Worm (Caenorhabditis elegans) whole organism, L1 larva: Measurements from ENCODE around the gene Y113G7B.11.

ENCODE experiments used
- C16A3.4 ChIP-seq: fragments of 150-350 bp; optimal IDR thresholded peaks from 2 replicates; lab custom pipeline; 2014; ENCODE audit warnings: missing biosample characterization, missing genetic modification characterization
- ama-1 ChIP-seq: fragments of 150-350 bp; optimal IDR thresholded peaks from 2 replicates; lab custom pipeline; 2014
- blmp-1 ChIP-seq: fragments of 150-350 bp; optimal IDR thresholded peaks from 2 replicates; lab custom pipeline; 2014; ENCODE audit warnings: missing biosample characterization, missing genetic modification characterization
- ceh-63 ChIP-seq: fragments of 200-800 bp; sonication (Bioruptor generic); optimal IDR thresholded peaks from 2 replicates; lab custom pipeline; 2018; ENCODE audit warnings: mild to moderate bottlenecking, missing genetic modification characterization, missing compliant biosample characterization
- dpl-1 ChIP-seq, 3 experiments: fragments of 150-350 bp in 2 of 3; sonication (generic microtip) in 1 of 3; optimal IDR thresholded peaks; 2 replicates each; lab custom pipeline; 2014 to 2017; ENCODE audit warnings: missing biosample characterization in 3 of 3, missing genetic modification characterization in 3 of 3, missing genetic modification reagents in 3 of 3
- efl-1 ChIP-seq, 4 experiments: fragments of 150-350 bp; optimal IDR thresholded peaks in 3 of 4; peaks in 1 of 4; 1 replicate in 1 of 4; 2 replicates in 3 of 4; lab custom pipeline; 2014; ENCODE audit warnings: missing biosample characterization in 2 of 4, missing genetic modification characterization in 2 of 4, missing genetic modification reagents in 2 of 4
- elt-2 ChIP-seq: sonication (generic microtip); optimal IDR thresholded peaks from 2 replicates; lab custom pipeline; 2016; ENCODE audit warnings: missing genetic modification characterization, mild to moderate bottlenecking, inconsistent platforms, missing compliant biosample characterization, missing genetic modification reagents
- ets-5 ChIP-seq: fragments of 200-800 bp; sonication (Bioruptor generic); IDR thresholded peaks from 2 replicates; pipeline ENCODE4 v1.3.6; 2022; ENCODE audit warnings: missing genetic modification characterization, missing compliant biosample characterization
- grh-1 ChIP-seq: fragments of 200-800 bp; sonication (Bioruptor generic); IDR thresholded peaks from 2 replicates; pipeline ENCODE4 v1.3.6; 2022; ENCODE audit warnings: missing genetic modification reagents, missing genetic modification characterization, missing compliant biosample characterization
- irx-1 ChIP-seq: sonication (generic microtip); optimal IDR thresholded peaks from 2 replicates; lab custom pipeline; 2016; ENCODE audit warnings: missing genetic modification characterization, missing compliant biosample characterization
- jun-1 ChIP-seq: fragments of 150-350 bp; optimal IDR thresholded peaks from 2 replicates; lab custom pipeline; 2014; ENCODE audit warnings: missing biosample characterization, missing genetic modification reagents, missing genetic modification characterization
- lin-15B ChIP-seq: fragments of 150-350 bp; sonication (generic microtip); optimal IDR thresholded peaks from 3 replicates; lab custom pipeline; 2014; ENCODE audit warnings: missing biosample characterization, missing genetic modification characterization
- lin-35 ChIP-seq, 2 experiments: fragments of 150-350 bp; optimal IDR thresholded peaks; 2 replicates each; lab custom pipeline; 2014; ENCODE audit warnings: missing biosample characterization in 2 of 2, missing genetic modification characterization in 2 of 2, missing genetic modification reagents in 2 of 2
- lir-3 ChIP-seq: sonication (generic microtip); optimal IDR thresholded peaks from 2 replicates; lab custom pipeline; 2016; ENCODE audit warnings: mild to moderate bottlenecking, missing genetic modification characterization, moderate library complexity, missing compliant biosample characterization; ENCODE audit not compliant: poor library complexity
- mab-9 ChIP-seq: fragments of 200-800 bp; sonication (Bioruptor generic); IDR thresholded peaks from 2 replicates; pipeline ENCODE4 v1.3.6; 2022; ENCODE audit warnings: missing genetic modification reagents, missing genetic modification characterization, missing compliant biosample characterization
- mep-1 ChIP-seq: fragments of 150-350 bp; optimal IDR thresholded peaks from 2 replicates; lab custom pipeline; 2014; ENCODE audit warnings: missing biosample characterization, missing genetic modification characterization
- nhr-19 ChIP-seq: fragments of 200-800 bp; sonication (Bioruptor generic); conservative IDR thresholded peaks from 2 replicates; pipeline ENCODE4 v1.3.6; 2022; ENCODE audit warnings: missing genetic modification characterization, missing compliant biosample characterization
- nhr-20 ChIP-seq: sonication (generic microtip); optimal IDR thresholded peaks from 2 replicates; lab custom pipeline; 2016; ENCODE audit warnings: mild to moderate bottlenecking, missing genetic modification characterization, missing compliant biosample characterization
- nhr-71 ChIP-seq: sonication (generic microtip); optimal IDR thresholded peaks from 2 replicates; lab custom pipeline; 2016; ENCODE audit warnings: mild to moderate bottlenecking, missing genetic modification characterization, moderate library complexity, missing compliant biosample characterization
- nhr-90 ChIP-seq: sonication (generic microtip); optimal IDR thresholded peaks from 2 replicates; lab custom pipeline; 2016; ENCODE audit warnings: mild to moderate bottlenecking, missing genetic modification characterization, missing compliant biosample characterization; ENCODE audit not compliant: poor library complexity
- pax-3 ChIP-seq: fragments of 200-800 bp; sonication (Bioruptor generic); optimal IDR thresholded peaks from 2 replicates; lab custom pipeline; 2018; ENCODE audit warnings: mild to moderate bottlenecking, missing genetic modification characterization, moderate library complexity, missing compliant biosample characterization
- pqm-1 ChIP-seq: sonication (generic microtip); optimal IDR thresholded peaks from 3 replicates; lab custom pipeline; 2017; ENCODE audit warnings: missing biosample characterization, missing genetic modification characterization
- snpc-4 ChIP-seq: fragments of 150-350 bp; optimal IDR thresholded peaks from 2 replicates; lab custom pipeline; 2014; ENCODE audit warnings: missing biosample characterization, missing genetic modification characterization
- vab-15 ChIP-seq: sonication (generic microtip); optimal IDR thresholded peaks from 2 replicates; lab custom pipeline; 2017; ENCODE audit warnings: missing genotype, mild to moderate bottlenecking, missing genetic modification characterization, missing compliant biosample characterization
- xbp-1 ChIP-seq: sonication (generic microtip); optimal IDR thresholded peaks from 2 replicates; lab custom pipeline; 2016; ENCODE audit warnings: missing genetic modification characterization, missing compliant biosample characterization
- zag-1 ChIP-seq: fragments of 150-350 bp; optimal IDR thresholded peaks from 2 replicates; lab custom pipeline; 2014; ENCODE audit warnings: missing biosample characterization, missing genetic modification characterization

Gene Y113G7B.11

DNA sequence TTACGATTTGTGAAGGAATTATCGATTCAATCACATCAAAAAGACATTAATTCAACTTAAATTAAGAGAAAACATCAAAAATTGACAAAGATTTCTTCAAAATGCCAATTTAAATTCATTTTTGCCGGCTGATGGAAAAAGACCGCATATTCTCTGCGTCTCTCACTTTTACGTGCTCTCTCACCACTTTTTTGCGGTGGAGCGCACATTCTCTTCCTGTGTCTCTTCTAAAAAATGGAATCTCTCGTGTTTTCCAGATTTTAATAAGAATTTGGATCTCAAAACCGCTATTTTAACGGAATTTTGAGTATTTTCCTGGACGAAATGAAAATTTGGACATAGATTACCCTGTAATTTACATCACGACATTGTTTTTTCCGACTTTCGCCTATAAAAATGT is 34.3 kb downstream of the Y113G7B.11 start:
- TF ChIP-seq efl-1 (optimal IDR thresholded peaks at IDR 0.05; lab: Kevin White, UChicago) (peak in 1 of 2 experiments; percentile 57), efl-1 (GFP tag; optimal IDR thresholded peaks at IDR 0.05 in 1 of 2; lab: Kevin White, UChicago) (peak in 1 of 2 experiments; percentile 74)

DNA sequence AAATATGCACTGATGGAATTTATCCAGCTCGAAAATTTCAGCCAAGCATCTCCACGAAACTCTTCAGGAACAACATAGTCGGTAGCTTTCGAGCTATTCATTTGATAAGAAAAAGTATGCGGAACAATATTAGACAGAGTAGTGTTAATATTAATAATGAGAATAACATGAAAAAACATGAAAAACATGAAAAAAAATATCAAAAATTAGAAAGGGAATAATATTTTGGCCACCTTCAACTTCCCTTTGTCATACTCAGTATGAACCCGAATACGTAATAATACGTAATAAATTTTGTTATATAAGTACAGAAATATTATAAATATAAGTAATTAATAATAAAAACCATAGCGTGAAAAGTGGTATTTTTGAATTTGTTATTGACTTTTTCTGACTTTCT is 43.2 kb downstream of the Y113G7B.11 start, which contains the start of gene srw-39:
Gene srw-39 (minus strand): TSS at position 101 of the 400 bp plus-strand sequence.
- no peak for TF ChIP-seq grh-1
- TF ChIP-seq dpl-1 (GFP tag; optimal IDR thresholded peaks at IDR 0.05; lab: Kevin White, UChicago): no peak

DNA sequence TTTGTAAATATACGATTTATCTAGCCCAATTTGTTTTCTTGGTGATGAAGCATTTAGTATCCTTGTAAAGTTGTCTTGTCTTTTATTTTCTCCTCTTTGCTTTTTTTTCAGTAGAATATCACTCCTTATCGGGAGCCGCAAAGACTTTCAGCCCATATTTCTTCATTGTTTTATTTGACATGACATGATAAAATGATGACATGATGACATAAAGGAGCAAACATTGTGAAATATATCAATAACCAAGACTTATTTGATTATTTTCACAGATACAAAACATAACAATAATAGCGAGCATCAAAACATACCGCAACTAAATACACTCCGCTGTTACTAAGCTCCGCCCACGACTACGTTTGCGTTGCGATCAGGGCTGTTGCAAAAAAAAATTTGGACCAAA is 49.3 kb downstream of the Y113G7B.11 start:
- TF ChIP-seq C16A3.4 (tag; lab: Kevin White, UChicago) (no peak), pqm-1 (tag; lab: Kevin White, UChicago) (no peak), snpc-4 (tag; lab: Kevin White, UChicago) (no peak), blmp-1 (tag; lab: Kevin White, UChicago) (no peak)

DNA sequence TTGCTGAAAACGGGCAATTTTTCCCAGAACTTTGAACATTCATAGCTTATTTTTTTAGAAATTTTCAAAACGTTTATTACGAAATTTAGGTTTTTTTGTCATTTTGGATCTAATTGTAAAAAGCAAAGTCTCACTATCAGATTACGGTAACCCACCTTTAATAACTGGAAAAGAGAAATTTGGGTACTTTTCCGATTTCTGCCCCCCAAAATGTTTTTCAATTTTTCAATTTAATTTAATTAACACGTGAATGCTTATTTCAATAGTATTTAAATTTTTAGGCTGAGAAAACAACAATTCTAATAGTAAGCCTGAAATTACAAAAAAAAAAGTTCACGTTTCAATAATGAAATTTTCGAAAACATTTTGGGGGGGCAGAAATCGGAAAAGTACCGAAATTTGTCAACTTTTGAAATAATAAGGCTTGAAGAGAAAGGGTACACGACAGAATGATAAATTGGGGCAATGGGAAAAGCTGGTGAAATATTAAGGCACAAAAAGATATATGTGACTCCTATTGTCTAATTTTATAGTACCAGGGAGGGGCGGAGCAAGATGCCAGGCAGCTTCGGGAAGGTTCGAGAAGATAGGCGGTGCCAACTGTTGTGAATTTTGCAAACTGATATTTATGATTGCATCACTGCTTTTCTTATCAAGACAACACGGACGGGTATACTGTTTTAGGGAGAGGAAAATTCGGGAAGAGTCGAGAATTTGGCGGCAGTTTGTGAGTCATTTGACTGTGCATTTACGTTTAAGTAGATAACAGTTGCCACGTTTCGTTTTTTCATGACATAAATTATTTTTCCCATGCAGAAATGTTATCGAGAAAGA is 50.8 kb downstream of the Y113G7B.11 start, which contains the start of gene F19B2.5:
Gene F19B2.5 (minus strand): TSS at position 107 of the 834 bp plus-strand sequence.
- no peak for TF ChIP-seq zag-1 (tag; lab: Kevin White, UChicago)
- TF ChIP-seq mep-1 (tag; lab: Kevin White, UChicago): no peak
- TF ChIP-seq vab-15 (tag; lab: Kevin White, UChicago): no peak
- no peak for TF ChIP-seq xbp-1 (tag; lab: Kevin White, UChicago)
- TF ChIP-seq lir-3 (tag; lab: Kevin White, UChicago): no peak
- TF ChIP-seq nhr-19 (GFP tag; lab: Robert Waterston, UW): 0 out of 2 replicates have a peak, but pooled peaks have one; percentile 8
- no peak for TF ChIP-seq dpl-1 (GFP tag; optimal IDR thresholded peaks at IDR 0.05; lab: Kevin White, UChicago)
- no peak for TF ChIP-seq mab-9 (GFP tag; lab: Robert Waterston, UW)
- no peak for TF ChIP-seq irx-1 (tag; lab: Kevin White, UChicago)
- TF ChIP-seq ets-5 (GFP tag; lab: Robert Waterston, UW): no peak
- peak; percentile 47 for TF ChIP-seq nhr-90 (tag; lab: Kevin White, UChicago)
- peak; percentile 66 for TF ChIP-seq jun-1 (tag; lab: Kevin White, UChicago)
- TF ChIP-seq pax-3 (tag; lab: Kevin White, UChicago): peak; percentile 25
- peak; percentile 67 for TF ChIP-seq nhr-71 (tag; lab: Kevin White, UChicago)
- peak in 1 of 2 experiments; percentile 46 for TF ChIP-seq lin-35 (GFP tag; optimal IDR thresholded peaks at IDR 0.05; lab: Kevin White, UChicago)
- TF ChIP-seq nhr-20 (tag; lab: Kevin White, UChicago): peak; percentile 50
- TF ChIP-seq pqm-1 (tag; lab: Kevin White, UChicago): peak; percentile 72
- TF ChIP-seq ceh-63 (GFP tag; lab: Kevin White, UChicago): no peak
- no peak for TF ChIP-seq ama-1 (lab: Kevin White, UChicago)
- TF ChIP-seq lin-15B (tag; lab: Kevin White, UChicago): no peak
- TF ChIP-seq elt-2 (tag; lab: Kevin White, UChicago): peak; percentile 99
- TF ChIP-seq, all 84 proteins: peak for 9
